Worm (Caenorhabditis elegans): ENCODE results near the gene snrp-200.

- no peak for TF ChIP-seq him-1 (tag; optimal IDR thresholded peaks at IDR 0.05)
- TF ChIP-seq dao-5 (tag; optimal IDR thresholded peaks at IDR 0.05) = no peak
Observed at ce11 chrII:12729952-12730351, 6.8 kb downstream of the snrp-200 start.

Measured in whole organism, L4/young adult.